Fruit fly (Drosophila melanogaster) whole organism, prepupa: Measurements from ENCODE around the gene Sytalpha.

Experiments used
- CG1621 ChIP-seq: fragments of 200-800 bp; sonication (Bioruptor generic); optimal IDR thresholded peaks from 3 replicates; lab custom pipeline; 2018; ENCODE audit warnings: missing biosample characterization, mild to moderate bottlenecking, missing genetic modification characterization
- CG6792 ChIP-seq: fragments of 200-800 bp; sonication (Bioruptor generic); optimal IDR thresholded peaks from 3 replicates; lab custom pipeline; 2016; ENCODE audit warnings: missing biosample characterization, missing genetic modification characterization
- CG6808 ChIP-seq: fragments of 200-800 bp; sonication (Bioruptor generic); optimal IDR thresholded peaks from 3 replicates; lab custom pipeline; 2017; ENCODE audit warnings: missing biosample characterization, missing genetic modification characterization, mild to moderate bottlenecking, moderate library complexity, missing genetic modification reagents
- Eip75B ChIP-seq: fragments of 200-800 bp; sonication (Bioruptor generic); optimal IDR thresholded peaks from 3 replicates; lab custom pipeline; 2016; ENCODE audit warnings: missing biosample characterization, missing genetic modification characterization
- Hr4 ChIP-seq: fragments of 200-800 bp; sonication (Bioruptor generic); optimal IDR thresholded peaks from 3 replicates; lab custom pipeline; 2016; ENCODE audit warnings: missing biosample characterization, missing genetic modification characterization
- Lpt ChIP-seq: fragments of 200-800 bp; sonication (Bioruptor generic); optimal IDR thresholded peaks from 3 replicates; lab custom pipeline; 2016; ENCODE audit warnings: missing biosample characterization, missing genetic modification characterization
- Sox15 ChIP-seq: fragments of 200-800 bp; sonication (Bioruptor generic); optimal IDR thresholded peaks from 3 replicates; lab custom pipeline; 2016; ENCODE audit warnings: missing biosample characterization, missing genetic modification characterization
- acj6 ChIP-seq: fragments of 200-800 bp; sonication (Bioruptor generic); optimal IDR thresholded peaks from 3 replicates; lab custom pipeline; 2016; ENCODE audit warnings: missing biosample characterization, missing genetic modification characterization
- dsx ChIP-seq: fragments of 200-800 bp; optimal IDR thresholded peaks from 3 replicates; lab custom pipeline; 2019; ENCODE audit warnings: missing biosample characterization, mild to moderate bottlenecking, missing genetic modification characterization, moderate library complexity; ENCODE audit not compliant: poor library complexity, severe bottlenecking
- eg ChIP-seq: fragments of 200-800 bp; sonication (Bioruptor generic); IDR thresholded peaks from 3 replicates; pipeline ENCODE4 v1.3.6; 2022; ENCODE audit warnings: missing biosample characterization, missing genetic modification characterization
- net ChIP-seq: fragments of 200-800 bp; sonication (Bioruptor generic); optimal IDR thresholded peaks from 3 replicates; lab custom pipeline; 2016; ENCODE audit warnings: missing biosample characterization, missing genetic modification characterization
- salr ChIP-seq, 2 experiments: fragments of 200-800 bp; sonication (Bioruptor generic); optimal IDR thresholded peaks; 3 replicates each; lab custom pipeline; 2016 to 2018; ENCODE audit warnings: missing biosample characterization in 2 of 2, missing genetic modification characterization in 2 of 2, mild to moderate bottlenecking in 1 of 2
- ss ChIP-seq, 2 experiments: fragments of 200-800 bp; sonication (Bioruptor generic); optimal IDR thresholded peaks; 2 replicates in 1 of 2; 3 replicates in 1 of 2; lab custom pipeline; 2017 to 2018; ENCODE audit warnings: mild to moderate bottlenecking in 2 of 2, missing biosample characterization in 2 of 2, missing genetic modification characterization in 2 of 2, moderate library complexity in 1 of 2

dm6 chr2L:17555665-17556064 lies 36.4 kb upstream of the Sytalpha start, which contains the start of gene CG7094:
- TF ChIP-seq salr (GFP tag; optimal IDR thresholded peaks at IDR 0.05; lab: Kevin White, UChicago) (no peak), dsx (GFP tag; lab: Kevin White, UChicago) (no peak), CG6792 (GFP tag; lab: Kevin White, UChicago) (no peak), Sox15 (no peak), ss (GFP tag; optimal IDR thresholded peaks at IDR 0.05; lab: Kevin White, UChicago) (no peak), CG6808 (no peak), Hr4 (GFP tag; lab: Kevin White, UChicago) (no peak), Lpt (GFP tag; lab: Kevin White, UChicago) (no peak), acj6 (GFP tag; lab: Kevin White, UChicago) (no peak), eg (GFP tag; lab: Robert Waterston, UW) (no peak), Eip75B (GFP tag; lab: Kevin White, UChicago) (no peak), net (GFP tag; lab: Kevin White, UChicago) (no peak), CG1621 (tag; lab: Kevin White, UChicago) (no peak)
